Fruit fly (Drosophila melanogaster) whole organism, embryonic: ENCODE results near the gene Rad17.

Experiments used
- Atf6 ChIP-seq: fragments of 200-800 bp; sonication (Bioruptor generic); IDR thresholded peaks from 2 replicates; pipeline ENCODE4 v1.3.6; 2022; ENCODE audit warnings: missing biosample characterization, missing genetic modification characterization
- CG11696 ChIP-seq: fragments of 200-800 bp; sonication (Bioruptor generic); IDR thresholded peaks from 2 replicates; pipeline ENCODE4 v1.3.6; 2022; ENCODE audit warnings: missing biosample characterization, missing genetic modification characterization
- CG12236 ChIP-seq: fragments of 200-800 bp; sonication (Bioruptor generic); optimal IDR thresholded peaks from 2 replicates; lab custom pipeline; 2016; ENCODE audit warnings: missing biosample characterization, missing genetic modification characterization
- CG12391 ChIP-seq: fragments of 200-800 bp; sonication (Bioruptor generic); optimal IDR thresholded peaks from 3 replicates; lab custom pipeline; 2018; ENCODE audit warnings: missing biosample characterization, mild to moderate bottlenecking, missing genetic modification characterization, moderate library complexity
- CG12769 ChIP-seq: fragments of 200-800 bp; sonication (Bioruptor generic); optimal IDR thresholded peaks from 2 replicates; lab custom pipeline; 2019; ENCODE audit warnings: missing biosample characterization, mild to moderate bottlenecking, missing genetic modification characterization, moderate library complexity
- CG13894 ChIP-seq: fragments of 200-800 bp; sonication (Bioruptor generic); optimal IDR thresholded peaks from 3 replicates; lab custom pipeline; 2018; ENCODE audit warnings: missing biosample characterization, mild to moderate bottlenecking, missing genetic modification characterization, moderate library complexity
- CG15479 ChIP-seq: fragments of 200-800 bp; sonication (Bioruptor generic); optimal IDR thresholded peaks from 3 replicates; lab custom pipeline; 2019; ENCODE audit warnings: missing biosample characterization, mild to moderate bottlenecking, missing genetic modification characterization, moderate library complexity
- CG16779 ChIP-seq: fragments of 200-800 bp; sonication (Bioruptor generic); IDR thresholded peaks from 2 replicates; pipeline ENCODE4 v1.3.6; 2022; ENCODE audit warnings: missing biosample characterization, missing genetic modification characterization
- CG2202 ChIP-seq: fragments of 200-800 bp; sonication (Bioruptor generic); optimal IDR thresholded peaks from 2 replicates; lab custom pipeline; 2018; ENCODE audit warnings: missing biosample characterization, mild to moderate bottlenecking, missing genetic modification characterization
- CG32532 ChIP-seq: fragments of 200-800 bp; sonication (Bioruptor generic); IDR thresholded peaks from 2 replicates; pipeline ENCODE4 v1.3.6; 2022; ENCODE audit warnings: missing biosample characterization, missing genetic modification characterization
- CG34422 ChIP-seq: fragments of 200-800 bp; sonication (Bioruptor generic); IDR thresholded peaks from 3 replicates; pipeline ENCODE4 v1.3.6; 2022; ENCODE audit warnings: missing biosample characterization, missing genetic modification characterization
- CG6175 ChIP-seq: fragments of 200-800 bp; sonication (Bioruptor generic); IDR thresholded peaks from 3 replicates; pipeline ENCODE4 v1.3.6; 2022; ENCODE audit warnings: missing biosample characterization, missing genetic modification characterization
- CrebB ChIP-seq: fragments of 200-800 bp; sonication (Bioruptor generic); optimal IDR thresholded peaks from 3 replicates; lab custom pipeline; 2018; ENCODE audit warnings: missing biosample characterization, mild to moderate bottlenecking, missing genetic modification characterization
- D ChIP-seq, 2 experiments: fragments of 200-800 bp in 1 of 2; fragments of >200 bp in 1 of 2; sonication (Bioruptor generic) in 1 of 2; optimal IDR thresholded peaks; 2 replicates in 1 of 2; 3 replicates in 1 of 2; lab custom pipeline; 2017; ENCODE audit warnings: mild to moderate bottlenecking in 1 of 2, missing biosample characterization in 1 of 2, missing genetic modification characterization in 1 of 2, missing genetic modification reagents in 1 of 2
- Deaf1 ChIP-seq: fragments of 200-800 bp; optimal IDR thresholded peaks from 3 replicates; lab custom pipeline; 2019; ENCODE audit warnings: missing biosample characterization, mild to moderate bottlenecking, missing genetic modification characterization, moderate library complexity
- E2f2 ChIP-seq: fragments of 200-800 bp; sonication (Bioruptor generic); IDR thresholded peaks from 2 replicates; pipeline ENCODE4 v1.3.6; 2022; ENCODE audit warnings: missing biosample characterization, missing genetic modification characterization
- ERR ChIP-seq: fragments of 200-800 bp; sonication (Bioruptor generic); optimal IDR thresholded peaks from 2 replicates; lab custom pipeline; 2016; ENCODE audit warnings: missing biosample characterization, missing genetic modification characterization
- Med ChIP-seq: fragments of 200-800 bp; sonication (Bioruptor generic); peaks from one replicate; lab custom pipeline; 2016; ENCODE audit warnings: missing biosample characterization, missing genetic modification characterization, mild to moderate bottlenecking, inconsistent platforms, moderate library complexity
- Oli ChIP-seq: fragments of 200-800 bp; sonication (Bioruptor generic); optimal IDR thresholded peaks from 2 replicates; lab custom pipeline; 2018; ENCODE audit warnings: missing biosample characterization, mild to moderate bottlenecking, missing genetic modification characterization, moderate library complexity
- Ptx1 ChIP-seq: fragments of 200-800 bp; sonication (Bioruptor generic); IDR thresholded peaks from 2 replicates; pipeline ENCODE4 v1.3.6; 2022; ENCODE audit warnings: missing biosample characterization, missing genetic modification characterization
- ab ChIP-seq: fragments of 200-800 bp; sonication (Bioruptor generic); optimal IDR thresholded peaks from 2 replicates; lab custom pipeline; 2016; ENCODE audit warnings: missing biosample characterization, missing genetic modification characterization
- ara ChIP-seq: fragments of 200-800 bp; sonication (Bioruptor generic); IDR thresholded peaks from 2 replicates; pipeline ENCODE4 v1.3.6; 2022; ENCODE audit warnings: missing biosample characterization, missing genetic modification characterization
- ase ChIP-seq: fragments of 200-800 bp; sonication (Bioruptor generic); IDR thresholded peaks from 3 replicates; pipeline ENCODE4 v1.3.6; 2022; ENCODE audit warnings: missing biosample characterization, missing genetic modification characterization
- bbx ChIP-seq: fragments of 200-800 bp; sonication (Bioruptor generic); IDR thresholded peaks from 2 replicates; pipeline ENCODE4 v1.3.6; 2022; ENCODE audit warnings: missing biosample characterization, missing genetic modification characterization; ENCODE audit not compliant: partially characterized antibody
- bigmax ChIP-seq: fragments of 200-800 bp; sonication (Bioruptor generic); optimal IDR thresholded peaks from 2 replicates; lab custom pipeline; 2018; ENCODE audit warnings: missing biosample characterization, mild to moderate bottlenecking, missing genetic modification characterization
- chinmo ChIP-seq: fragments of 200-800 bp; sonication (Bioruptor generic); IDR thresholded peaks from 4 replicates; pipeline ENCODE4 v1.3.6; 2022; ENCODE audit warnings: missing biosample characterization, missing genetic modification characterization; ENCODE audit not compliant: partially characterized antibody
- chm ChIP-seq: fragments of 200-800 bp; sonication (Bioruptor generic); IDR thresholded peaks from 2 replicates; pipeline ENCODE4 v1.3.6; 2022; ENCODE audit warnings: missing biosample characterization, missing genetic modification characterization
- crol ChIP-seq: fragments of 200-800 bp; sonication (Bioruptor generic); IDR thresholded peaks from 2 replicates; pipeline ENCODE4 v1.3.6; 2022; ENCODE audit warnings: missing biosample characterization, missing genetic modification characterization
- dysf ChIP-seq: fragments of 200-800 bp; sonication (Bioruptor generic); IDR thresholded peaks from 3 replicates; pipeline ENCODE4 v1.3.6; 2022; ENCODE audit warnings: missing biosample characterization, missing genetic modification characterization
- ewg ChIP-seq: fragments of 200-800 bp; sonication (Bioruptor generic); optimal IDR thresholded peaks from 3 replicates; lab custom pipeline; 2017; ENCODE audit warnings: mild to moderate bottlenecking, missing biosample characterization, missing genetic modification reagents, missing genetic modification characterization
- fru ChIP-seq: fragments of >200 bp; optimal IDR thresholded peaks from 2 replicates; lab custom pipeline; 2017
- gcm ChIP-seq: fragments of 200-800 bp; sonication (Bioruptor generic); optimal IDR thresholded peaks from 2 replicates; lab custom pipeline; 2019; ENCODE audit warnings: missing biosample characterization, mild to moderate bottlenecking, missing genetic modification characterization, moderate library complexity
- grn ChIP-seq: fragments of 200-800 bp; sonication (Bioruptor generic); optimal IDR thresholded peaks from 3 replicates; lab custom pipeline; 2017; ENCODE audit warnings: missing biosample characterization, missing genetic modification characterization
- insv ChIP-seq, 2 experiments: fragments of 200-800 bp; sonication (Bioruptor generic); optimal IDR thresholded peaks; 3 replicates each; lab custom pipeline; 2016 to 2018; ENCODE audit warnings: missing biosample characterization in 2 of 2, missing genetic modification characterization in 2 of 2
- kni ChIP-seq: fragments of 200-800 bp; sonication (Bioruptor generic); optimal IDR thresholded peaks from 3 replicates; lab custom pipeline; 2017; ENCODE audit warnings: mild to moderate bottlenecking, missing biosample characterization, missing genetic modification reagents, missing genetic modification characterization
- nerfin-2 ChIP-seq: fragments of 200-800 bp; sonication (Bioruptor generic); IDR thresholded peaks from 2 replicates; pipeline ENCODE4 v1.3.6; 2022; ENCODE audit warnings: missing biosample characterization, missing genetic modification characterization; ENCODE audit not compliant: partially characterized antibody
- nom ChIP-seq: fragments of 200-800 bp; sonication (Bioruptor generic); optimal IDR thresholded peaks from 2 replicates; lab custom pipeline; 2017; ENCODE audit warnings: missing biosample characterization, missing genetic modification characterization, mild to moderate bottlenecking, moderate library complexity, missing genetic modification reagents
- otp ChIP-seq: fragments of 200-800 bp; sonication (Bioruptor generic); IDR thresholded peaks from 3 replicates; pipeline ENCODE4, ENCODE4 v1.3.6; 2022; ENCODE audit warnings: missing biosample characterization, missing genetic modification characterization
- pros ChIP-seq: fragments of 200-800 bp; sonication (Bioruptor generic); optimal IDR thresholded peaks from 3 replicates; lab custom pipeline; 2019; ENCODE audit warnings: missing biosample characterization, mild to moderate bottlenecking, missing genetic modification characterization, moderate library complexity
- psq ChIP-seq: fragments of 200-800 bp; sonication (Bioruptor generic); optimal IDR thresholded peaks from 2 replicates; lab custom pipeline; 2017; ENCODE audit warnings: missing biosample characterization, missing genetic modification characterization
- sd ChIP-seq: fragments of 200-800 bp; sonication (Bioruptor generic); optimal IDR thresholded peaks from 3 replicates; lab custom pipeline; 2018; ENCODE audit warnings: missing biosample characterization, mild to moderate bottlenecking, missing genetic modification characterization, moderate library complexity
- sens ChIP-seq: fragments of 200-800 bp; sonication (Bioruptor generic); peaks from one replicate; lab custom pipeline; 2016; ENCODE audit warnings: missing biosample characterization, missing genetic modification characterization
- sima ChIP-seq: fragments of 200-800 bp; sonication (Bioruptor generic); optimal IDR thresholded peaks from 2 replicates; lab custom pipeline; 2016; ENCODE audit warnings: missing biosample characterization, missing genetic modification characterization
- sob ChIP-seq: fragments of 200-800 bp; sonication (Bioruptor generic); IDR thresholded peaks from 2 replicates; pipeline ENCODE4 v1.3.6; 2022; ENCODE audit warnings: missing biosample characterization, missing genetic modification characterization
- stc ChIP-seq: fragments of 200-800 bp; sonication (Bioruptor generic); IDR thresholded peaks from 2 replicates; pipeline ENCODE4 v1.3.6; 2022; ENCODE audit warnings: missing biosample characterization, missing genetic modification characterization
- tll ChIP-seq, 2 experiments: fragments of 200-800 bp in 1 of 2; fragments of >200 bp in 1 of 2; sonication (Bioruptor generic) in 1 of 2; optimal IDR thresholded peaks; 2 replicates each; lab custom pipeline; 2017 to 2019; ENCODE audit warnings: missing biosample characterization in 2 of 2, missing genetic modification characterization in 2 of 2, mild to moderate bottlenecking in 1 of 2, moderate library complexity in 1 of 2

Rad17 gene

dm6 chr3R:14653039-14653852 is 9.8 kb downstream of the Rad17 start:
- TF ChIP-seq CG6175 = 0 out of 3 replicates have a peak, but pooled peaks have one; percentile 9
- TF ChIP-seq Med (GFP tag; lab: Kevin White, UChicago) = peak; percentile 58
- 0 out of 3 replicates have a peak, but pooled peaks have one; percentile 25 for TF ChIP-seq CG34422
- 0 out of 2 replicates have a peak, but pooled peaks have one; percentile 9 for TF ChIP-seq Ptx1
- 0 out of 3 replicates have a peak, but pooled peaks have one; percentile 11 for TF ChIP-seq ase
- TF ChIP-seq CG16779 (GFP tag; lab: Robert Waterston, UW) = 0 out of 2 replicates have a peak, but pooled peaks have one; percentile 51
- TF ChIP-seq sob (GFP tag; lab: Robert Waterston, UW) = 0 out of 2 replicates have a peak, but pooled peaks have one; percentile 18
- no peak for TF ChIP-seq ERR (GFP tag; lab: Kevin White, UChicago)
- peak; percentile 42 for TF ChIP-seq sens (GFP tag; lab: Kevin White, UChicago)
- TF ChIP-seq otp (GFP tag; lab: Robert Waterston, UW) = 0 out of 3 replicates have a peak, but pooled peaks have one; percentile 18
- peak; percentile 41 for TF ChIP-seq nom (GFP tag; lab: Kevin White, UChicago)
- 0 out of 2 replicates have a peak, but pooled peaks have one; percentile 17 for TF ChIP-seq CG11696 (GFP tag; lab: Robert Waterston, UW)
- TF ChIP-seq CrebB = no peak
- TF ChIP-seq E2f2 (GFP tag; lab: Robert Waterston, UW) = 0 out of 2 replicates have a peak, but pooled peaks have one; percentile 10
- TF ChIP-seq chm (GFP tag; lab: Robert Waterston, UW) = 0 out of 2 replicates have a peak, but pooled peaks have one; percentile 24
- no peak for TF ChIP-seq psq (GFP tag; lab: Kevin White, UChicago)
- TF ChIP-seq dysf = 0 out of 3 replicates have a peak, but pooled peaks have one; percentile 38
- TF ChIP-seq nerfin-2 = no peak
- TF ChIP-seq grn = peak; percentile 20
- 0 out of 2 replicates have a peak, but pooled peaks have one; percentile 47 for TF ChIP-seq crol

- TF ChIP-seq Deaf1 (tag; lab: Kevin White, UChicago) (peak; percentile 13), ara (GFP tag; lab: Robert Waterston, UW) (0 out of 2 replicates have a peak, but pooled peaks have one; percentile 38), chinmo (GFP tag; lab: Robert Waterston, UW) (0 out of 4 replicates have a peak, but pooled peaks have one; percentile 15), pros (GFP tag; lab: Kevin White, UChicago) (peak; percentile 63), CG13894 (peak; percentile 6), ab (GFP tag; lab: Kevin White, UChicago) (no peak), CG12391 (tag; lab: Kevin White, UChicago) (no peak), gcm (GFP tag; lab: Kevin White, UChicago) (peak; percentile 50), Oli (tag; lab: Kevin White, UChicago) (no peak), bbx (GFP tag; lab: Robert Waterston, UW) (0 out of 2 replicates have a peak, but pooled peaks have one; percentile 24), CG12236 (GFP tag; lab: Kevin White, UChicago) (no peak), sens (GFP tag; lab: Kevin White, UChicago) (peak; percentile 37), kni (peak; percentile 75), sima (no peak), sd (no peak), Med (GFP tag; lab: Kevin White, UChicago) (peak; percentile 63), fru (lab: Kevin White, UChicago) (no peak), CG2202 (tag; lab: Kevin White, UChicago) (no peak), D (optimal IDR thresholded peaks at IDR 0.05; lab: Kevin White, UChicago) (peak; percentile 85), D (GFP tag; optimal IDR thresholded peaks at IDR 0.05; lab: Kevin White, UChicago) (no peak), bigmax (GFP tag; lab: Kevin White, UChicago) (peak; percentile 0), tll (GFP tag; optimal IDR thresholded peaks at IDR 0.05; lab: Kevin White, UChicago) (peak in 1 of 2 experiments; percentile 73), CG12769 (peak; percentile 9), Atf6 (GFP tag; lab: Robert Waterston, UW) (peak; percentile 50; the same call in 1 of the 2 replicates), stc (GFP tag; lab: Robert Waterston, UW) (0 out of 2 replicates have a peak, but pooled peaks have one; percentile 9), CG15479 (GFP tag; lab: Kevin White, UChicago) (peak; percentile 39), ewg (GFP tag; lab: Kevin White, UChicago) (no peak), insv (GFP tag; optimal IDR thresholded peaks at IDR 0.05; lab: Kevin White, UChicago) (peak in 1 of 2 experiments; percentile 7), CG32532 (0 out of 2 replicates have a peak, but pooled peaks have one; percentile 14)
Measured at dm6 chr3R:14652301-14652880, 10.6 kb downstream of the Rad17 start.
